Worm (Caenorhabditis elegans) whole organism, late embryonic: Measurements from ENCODE around the gene Y97E10AR.4.

Experiments
- F13H6.1 ChIP-seq: sonication (generic microtip); optimal IDR thresholded peaks from 2 replicates; lab custom pipeline; 2016; ENCODE audit warnings: missing genetic modification characterization, missing compliant biosample characterization
- K02D7.2 ChIP-seq: sonication (generic microtip); optimal IDR thresholded peaks from 2 replicates; lab custom pipeline; 2017; ENCODE audit warnings: mild to moderate bottlenecking, missing genetic modification characterization, missing compliant biosample characterization
- K09A11.1 ChIP-seq: sonication (generic microtip); optimal IDR thresholded peaks from 2 replicates; lab custom pipeline; 2017; ENCODE audit warnings: antibody characterized with exemption, mild to moderate bottlenecking, missing genetic modification characterization, missing compliant biosample characterization; ENCODE audit not compliant: insufficient read depth
- Y22D7AL.16 ChIP-seq: sonication (generic microtip); optimal IDR thresholded peaks from 2 replicates; lab custom pipeline; 2016; ENCODE audit warnings: missing genetic modification characterization, missing compliant biosample characterization
- ahr-1 ChIP-seq: sonication (generic microtip); optimal IDR thresholded peaks from 2 replicates; lab custom pipeline; 2016; ENCODE audit warnings: missing genetic modification characterization, missing compliant biosample characterization
- ceh-14 ChIP-seq: sonication (generic microtip); optimal IDR thresholded peaks from 2 replicates; lab custom pipeline; 2016; ENCODE audit warnings: missing genotype, missing genetic modification characterization, missing compliant biosample characterization
- ceh-18 ChIP-seq: sonication (generic microtip); optimal IDR thresholded peaks from 2 replicates; lab custom pipeline; 2016; ENCODE audit warnings: missing genetic modification characterization, missing compliant biosample characterization
- ceh-2 ChIP-seq: sonication (generic microtip); optimal IDR thresholded peaks from 2 replicates; lab custom pipeline; 2016; ENCODE audit warnings: missing genotype, missing genetic modification characterization, missing compliant biosample characterization
- ceh-22 ChIP-seq: sonication (generic microtip); optimal IDR thresholded peaks from 2 replicates; lab custom pipeline; 2017; ENCODE audit warnings: missing biosample characterization, missing genetic modification characterization
- ceh-31 ChIP-seq: sonication (generic microtip); optimal IDR thresholded peaks from 2 replicates; lab custom pipeline; 2016; ENCODE audit warnings: missing genetic modification characterization, missing compliant biosample characterization
- ceh-34 ChIP-seq: sonication (generic microtip); optimal IDR thresholded peaks from 2 replicates; lab custom pipeline; 2016; ENCODE audit warnings: mild to moderate bottlenecking, missing genetic modification characterization, missing compliant biosample characterization
- ceh-45 ChIP-seq: fragments of 200-800 bp; sonication (Bioruptor generic); IDR thresholded peaks from 2 replicates; pipeline ENCODE4 v1.3.6; 2022; ENCODE audit warnings: missing genetic modification reagents, missing genetic modification characterization, missing compliant biosample characterization
- ceh-6 ChIP-seq: fragments of 200-800 bp; sonication (Bioruptor generic); optimal IDR thresholded peaks from 2 replicates; lab custom pipeline; 2018; ENCODE audit warnings: mild to moderate bottlenecking, missing genetic modification characterization, missing compliant biosample characterization
- che-1 ChIP-seq: sonication (generic microtip); optimal IDR thresholded peaks from 2 replicates; lab custom pipeline; 2016; ENCODE audit warnings: mild to moderate bottlenecking, missing genetic modification characterization, missing compliant biosample characterization
- dmd-4 ChIP-seq: sonication (generic microtip); optimal IDR thresholded peaks from 2 replicates; lab custom pipeline; 2016; ENCODE audit warnings: borderline replicate concordance, missing genetic modification characterization, missing compliant biosample characterization
- dve-1 ChIP-seq: sonication (generic microtip); optimal IDR thresholded peaks from 2 replicates; lab custom pipeline; 2017; ENCODE audit warnings: antibody characterized with exemption, mild to moderate bottlenecking, missing genetic modification characterization, missing compliant biosample characterization
- elt-2 ChIP-seq: sonication (generic microtip); optimal IDR thresholded peaks from 2 replicates; lab custom pipeline; 2016; ENCODE audit warnings: missing genetic modification reagents, missing genetic modification characterization, missing compliant biosample characterization
- elt-4 ChIP-seq: sonication (generic microtip); optimal IDR thresholded peaks from 2 replicates; lab custom pipeline; 2016; ENCODE audit warnings: missing genetic modification characterization, missing compliant biosample characterization
- ets-4 ChIP-seq: sonication (generic microtip); optimal IDR thresholded peaks from 2 replicates; lab custom pipeline; 2016; ENCODE audit warnings: missing genetic modification characterization, missing compliant biosample characterization
- fkh-6 ChIP-seq: sonication (generic microtip); optimal IDR thresholded peaks from 2 replicates; lab custom pipeline; 2016; ENCODE audit warnings: missing genetic modification characterization, missing compliant biosample characterization
- gmeb-2 ChIP-seq: sonication (generic microtip); optimal IDR thresholded peaks from 2 replicates; lab custom pipeline; 2016; ENCODE audit warnings: missing genetic modification characterization, inconsistent platforms, missing compliant biosample characterization
- hlh-13 ChIP-seq: fragments of 200-800 bp; sonication (Bioruptor generic); optimal IDR thresholded peaks from 2 replicates; lab custom pipeline; 2018; ENCODE audit warnings: mild to moderate bottlenecking, missing genetic modification characterization, missing compliant biosample characterization
- hlh-15 ChIP-seq: sonication (generic microtip); optimal IDR thresholded peaks from 2 replicates; lab custom pipeline; 2016; ENCODE audit warnings: missing genetic modification characterization, missing compliant biosample characterization
- lim-6 ChIP-seq: sonication (generic microtip); optimal IDR thresholded peaks from 2 replicates; lab custom pipeline; 2016; ENCODE audit warnings: missing genetic modification characterization, missing compliant biosample characterization
- nfya-1 ChIP-seq: sonication (generic microtip); optimal IDR thresholded peaks from 2 replicates; lab custom pipeline; 2017; ENCODE audit warnings: missing genetic modification characterization, mild to moderate bottlenecking, missing compliant biosample characterization, antibody characterized with exemption, moderate library complexity
- npax-4 ChIP-seq: sonication (generic microtip); optimal IDR thresholded peaks from 2 replicates; lab custom pipeline; 2016; ENCODE audit warnings: missing genetic modification characterization, missing compliant biosample characterization
- pag-3 ChIP-seq: sonication (generic microtip); optimal IDR thresholded peaks from 2 replicates; lab custom pipeline; 2016; ENCODE audit warnings: missing compliant biosample characterization, missing genetic modification characterization, borderline replicate concordance
- pat-9 ChIP-seq: fragments of 200-800 bp; sonication (Bioruptor generic); optimal IDR thresholded peaks from 2 replicates; lab custom pipeline; 2018; ENCODE audit warnings: mild to moderate bottlenecking, missing genetic modification characterization, moderate library complexity, missing compliant biosample characterization
- pha-4 ChIP-seq: fragments of 150-350 bp; optimal IDR thresholded peaks from 2 replicates; lab custom pipeline; 2018; ENCODE audit warnings: missing biosample characterization, missing genetic modification reagents, missing genetic modification characterization
- pqm-1 ChIP-seq: sonication (generic microtip); optimal IDR thresholded peaks from 2 replicates; lab custom pipeline; 2016; ENCODE audit warnings: missing genetic modification characterization, missing compliant biosample characterization
- ref-2 ChIP-seq: sonication (generic microtip); optimal IDR thresholded peaks from 2 replicates; lab custom pipeline; 2016; ENCODE audit warnings: missing genetic modification characterization, missing compliant biosample characterization
- sdc-2 ChIP-seq: sonication (generic microtip); optimal IDR thresholded peaks from 2 replicates; lab custom pipeline; 2016; ENCODE audit warnings: missing genotype, missing genetic modification characterization, missing compliant biosample characterization
- sox-4 ChIP-seq: sonication (generic microtip); optimal IDR thresholded peaks from 2 replicates; lab custom pipeline; 2017; ENCODE audit warnings: mild to moderate bottlenecking, missing genetic modification characterization, inconsistent platforms, missing compliant biosample characterization
- syd-9 ChIP-seq: sonication (generic microtip); optimal IDR thresholded peaks from 2 replicates; lab custom pipeline; 2016; ENCODE audit warnings: mild to moderate bottlenecking, missing genetic modification characterization, moderate library complexity, missing compliant biosample characterization
- tbx-2 ChIP-seq: sonication (generic microtip); optimal IDR thresholded peaks from 2 replicates; lab custom pipeline; 2016; ENCODE audit warnings: missing genetic modification characterization, missing compliant biosample characterization
- ttx-3 ChIP-seq: sonication (generic microtip); optimal IDR thresholded peaks from 2 replicates; lab custom pipeline; 2016; ENCODE audit warnings: missing genetic modification reagents, missing genetic modification characterization, missing compliant biosample characterization
- unc-42 ChIP-seq: sonication (generic microtip); optimal IDR thresholded peaks from 2 replicates; lab custom pipeline; 2016; ENCODE audit warnings: missing genotype, missing genetic modification characterization, missing compliant biosample characterization
- zip-5 ChIP-seq: sonication (generic microtip); optimal IDR thresholded peaks from 2 replicates; lab custom pipeline; 2016; ENCODE audit warnings: missing genetic modification characterization, missing compliant biosample characterization
- ztf-16 ChIP-seq: sonication (generic microtip); optimal IDR thresholded peaks from 2 replicates; lab custom pipeline; 2017; ENCODE audit warnings: missing genetic modification characterization, missing compliant biosample characterization

The Y97E10AR.4 gene

DNA sequence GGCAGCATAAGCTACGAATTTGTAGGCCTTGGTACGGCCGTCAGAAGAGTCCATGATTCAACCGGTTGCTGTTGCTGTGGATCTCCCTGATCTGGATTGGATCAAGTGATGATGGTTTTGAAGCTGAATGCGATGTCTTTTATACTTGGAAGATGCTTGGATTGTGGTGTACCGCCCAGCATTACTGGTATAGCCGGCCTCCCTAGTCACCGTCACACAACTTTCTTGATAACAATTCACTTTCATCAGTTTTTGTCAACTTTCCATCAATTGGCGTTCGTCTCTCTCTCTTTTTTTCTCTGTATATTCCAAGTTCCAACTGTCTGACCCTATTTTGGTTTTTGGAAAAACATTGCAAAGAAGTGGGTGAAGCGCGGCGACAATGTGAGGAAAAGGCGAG lies 40.8 kb upstream of the Y97E10AR.4 start, which contains the start of gene col-43:
Gene col-43 (minus strand): TSS at position 101 of the 400 bp plus-strand sequence.
- TF ChIP-seq gmeb-2 (no peak), ceh-22 (no peak), Y22D7AL.16 (tag; lab: Kevin White, UChicago) (no peak), ceh-14 (tag; lab: Kevin White, UChicago) (no peak), hlh-13 (GFP tag; lab: Kevin White, UChicago) (no peak), pha-4 (no peak), ref-2 (tag; lab: Kevin White, UChicago) (no peak), ceh-6 (GFP tag; lab: Kevin White, UChicago) (no peak), syd-9 (tag; lab: Kevin White, UChicago) (no peak), ceh-45 (no peak), che-1 (tag; lab: Kevin White, UChicago) (no peak), ceh-34 (no peak), K09A11.1 (no peak), elt-2 (no peak), npax-4 (no peak), unc-42 (tag; lab: Kevin White, UChicago) (no peak), fkh-6 (tag; lab: Kevin White, UChicago) (no peak), tbx-2 (tag; lab: Kevin White, UChicago) (no peak), ahr-1 (tag; lab: Kevin White, UChicago) (no peak)
- TF ChIP-seq, all 69 proteins: peak for 0

DNA sequence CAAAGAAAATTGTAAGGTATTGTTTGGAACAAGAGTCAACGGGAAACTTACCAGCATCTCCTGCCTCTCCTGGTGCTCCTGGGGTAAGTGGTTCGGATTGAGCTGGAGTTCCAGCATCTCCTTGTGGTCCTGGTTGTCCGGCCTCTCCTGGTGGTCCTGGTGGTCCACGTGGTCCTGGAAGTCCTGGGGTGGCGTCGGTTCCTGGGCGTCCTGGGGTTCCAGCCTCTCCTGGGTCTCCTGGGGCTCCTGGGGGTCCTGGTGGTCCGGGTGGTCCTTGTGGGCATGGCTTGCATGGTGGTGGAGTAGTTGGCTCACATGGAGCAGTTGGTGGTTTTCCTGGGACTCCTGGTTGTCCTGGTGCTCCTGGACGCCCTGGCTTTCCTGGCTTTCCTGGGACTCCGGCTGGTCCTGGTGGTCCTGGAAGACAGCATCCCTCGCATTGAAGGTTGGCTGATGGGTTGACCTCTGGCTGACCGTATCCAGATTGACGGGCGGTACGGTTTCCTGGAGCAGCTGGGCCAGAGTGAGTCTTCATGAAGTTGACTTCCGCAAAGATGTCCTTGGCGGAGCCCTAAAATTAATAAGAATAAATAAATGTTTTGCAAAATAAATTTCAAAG lies 40.1 kb upstream of the Y97E10AR.4 start:
- no peak for TF ChIP-seq ets-4
- no peak for TF ChIP-seq ceh-31
- TF ChIP-seq unc-42 (tag; lab: Kevin White, UChicago): no peak
- peak; percentile 74 for TF ChIP-seq elt-4 (tag; lab: Kevin White, UChicago)
- peak; percentile 14 for TF ChIP-seq dmd-4

DNA sequence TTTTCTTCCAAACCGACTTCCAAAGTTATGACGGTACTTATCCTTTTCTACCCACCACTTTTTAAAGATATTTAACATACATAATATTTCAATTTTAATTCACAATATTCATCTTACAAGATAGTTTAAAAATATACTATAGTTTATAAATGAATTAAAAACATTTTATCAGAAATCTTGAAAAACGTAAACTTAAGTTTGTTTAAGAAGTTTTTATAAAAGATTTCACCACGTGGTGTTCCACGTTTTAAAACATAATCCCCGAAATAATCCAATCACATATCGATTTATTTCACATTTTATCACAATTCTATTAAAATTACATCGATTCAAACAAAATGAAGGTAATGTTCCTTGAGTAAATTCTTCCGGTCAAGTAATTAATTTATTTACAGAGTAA lies 36.7 kb upstream of the Y97E10AR.4 start, which contains the start of gene ZC513.3:
Gene ZC513.3 (plus strand): TSS at position 301 of the 400 bp plus-strand sequence.
- TF ChIP-seq dve-1 (tag; lab: Kevin White, UChicago): no peak
- TF ChIP-seq ceh-14 (tag; lab: Kevin White, UChicago): no peak
- TF ChIP-seq ceh-31: no peak
- no peak for TF ChIP-seq npax-4
- no peak for TF ChIP-seq pag-3 (tag; lab: Kevin White, UChicago)
- no peak for TF ChIP-seq ttx-3 (tag; lab: Kevin White, UChicago)
- no peak for TF ChIP-seq ceh-34
- TF ChIP-seq dmd-4: no peak
- TF ChIP-seq ceh-22: no peak
- no peak for TF ChIP-seq fkh-6 (tag; lab: Kevin White, UChicago)
- TF ChIP-seq lim-6 (tag; lab: Kevin White, UChicago): no peak
- TF ChIP-seq ceh-2: no peak
- no peak for TF ChIP-seq ceh-18 (tag; lab: Kevin White, UChicago)
- no peak for TF ChIP-seq sdc-2 (tag; lab: Kevin White, UChicago)
- TF ChIP-seq pqm-1 (tag; lab: Kevin White, UChicago): no peak
- TF ChIP-seq pha-4: no peak
- no peak for TF ChIP-seq sox-4 (tag; lab: Kevin White, UChicago)
- TF ChIP-seq hlh-15: no peak
- TF ChIP-seq, all 69 proteins: peak for 0

DNA sequence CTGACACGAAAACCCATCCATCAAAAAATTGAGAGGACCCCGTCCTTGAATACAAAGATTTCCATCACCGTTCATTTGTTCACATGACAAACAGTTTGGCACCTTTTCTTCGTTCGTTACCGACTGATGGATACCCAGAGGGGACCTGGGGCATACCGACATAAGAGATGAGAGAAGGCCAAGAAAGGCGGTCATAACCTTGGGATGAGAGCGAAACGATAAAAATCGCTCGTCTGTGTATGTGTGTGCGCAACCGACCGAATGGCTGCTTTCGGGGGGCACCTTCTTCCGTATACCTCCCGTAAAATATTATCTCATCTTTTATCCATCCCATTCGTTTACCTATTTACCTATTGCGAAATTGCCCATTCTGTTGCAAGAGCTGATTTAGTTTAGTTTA lies 34.9 kb upstream of the Y97E10AR.4 start:
- no peak for TF ChIP-seq K02D7.2
- no peak for TF ChIP-seq zip-5 (tag; lab: Kevin White, UChicago)
- TF ChIP-seq nfya-1: no peak
- TF ChIP-seq hlh-15: no peak
- no peak for TF ChIP-seq ceh-22
- TF ChIP-seq F13H6.1: no peak
- no peak for TF ChIP-seq ceh-45
- TF ChIP-seq ztf-16 (tag; lab: Kevin White, UChicago): no peak
- no peak for TF ChIP-seq pat-9 (tag; lab: Kevin White, UChicago)
- TF ChIP-seq tbx-2 (tag; lab: Kevin White, UChicago): no peak
